Worm (Caenorhabditis elegans) whole organism, L4 larva: Measurements from ENCODE around the gene fbxa-96.

Source experiments
- F10B5.3 ChIP-seq: sonication (generic microtip); optimal IDR thresholded peaks from 2 replicates; lab custom pipeline; 2016; ENCODE audit warnings: mild to moderate bottlenecking, missing genetic modification characterization, missing compliant biosample characterization
- F49E8.2 ChIP-seq: sonication (generic microtip); optimal IDR thresholded peaks from 2 replicates; lab custom pipeline; 2016; ENCODE audit warnings: missing compliant biosample characterization, mild to moderate bottlenecking, missing genetic modification characterization, borderline replicate concordance
- T20F7.1 ChIP-seq: fragments of 200-800 bp; sonication (Bioruptor generic); optimal IDR thresholded peaks from 2 replicates; lab custom pipeline; 2018; ENCODE audit warnings: mild to moderate bottlenecking, missing genetic modification characterization, missing compliant biosample characterization
- T26A8.4 ChIP-seq: fragments of 200-800 bp; sonication (Bioruptor generic); IDR thresholded peaks from 2 replicates; pipeline ENCODE4 v1.3.6; 2022; ENCODE audit warnings: missing genetic modification characterization, missing compliant biosample characterization
- ZK337.2 ChIP-seq: fragments of 200-800 bp; sonication (Bioruptor generic); IDR thresholded peaks from 2 replicates; pipeline ENCODE4 v1.3.6; 2022; ENCODE audit warnings: missing genetic modification reagents, missing genetic modification characterization, missing compliant biosample characterization
- aha-1 ChIP-seq: fragments of 150-350 bp; peaks from one replicate; lab custom pipeline; 2014; ENCODE audit warnings: missing biosample characterization, missing genetic modification characterization
- ceh-44 ChIP-seq: fragments of 200-800 bp; sonication (Bioruptor generic); IDR thresholded peaks from 2 replicates; pipeline ENCODE4 v1.3.6; 2022; ENCODE audit warnings: missing genetic modification reagents, missing genetic modification characterization, missing compliant biosample characterization
- ceh-62 ChIP-seq: sonication (generic microtip); optimal IDR thresholded peaks from 2 replicates; lab custom pipeline; 2017; ENCODE audit warnings: missing biosample characterization, missing genetic modification characterization
- ces-1 ChIP-seq: fragments of 150-350 bp; sonication (generic microtip); optimal IDR thresholded peaks from 4 replicates; lab custom pipeline; 2014; ENCODE audit warnings: missing biosample characterization, missing genetic modification reagents, missing genetic modification characterization
- cey-2 ChIP-seq: sonication (generic microtip); optimal IDR thresholded peaks from 3 replicates; lab custom pipeline; 2017; ENCODE audit warnings: missing genetic modification characterization, mild to moderate bottlenecking, missing compliant biosample characterization, antibody characterized with exemption, borderline replicate concordance; ENCODE audit not compliant: insufficient read depth
- daf-16 ChIP-seq, 3 experiments: sonication (generic microtip); optimal IDR thresholded peaks; 2 replicates each; lab custom pipeline; 2016 to 2017; ENCODE audit warnings: missing genetic modification characterization in 3 of 3, missing genetic modification reagents in 3 of 3, mild to moderate bottlenecking in 2 of 3, missing compliant biosample characterization in 2 of 3, missing biosample characterization in 1 of 3, moderate library complexity in 1 of 3
- dmd-6 ChIP-seq: fragments of 200-800 bp; sonication (Bioruptor generic); IDR thresholded peaks from 2 replicates; pipeline ENCODE4 v1.3.6; 2022; ENCODE audit warnings: missing genetic modification reagents, missing genetic modification characterization, missing compliant biosample characterization
- dmd-8 ChIP-seq: fragments of 200-800 bp; sonication (Bioruptor generic); IDR thresholded peaks from 2 replicates; pipeline ENCODE4 v1.3.6; 2022; ENCODE audit warnings: missing genetic modification characterization, missing compliant biosample characterization
- duxl-1 ChIP-seq: sonication (generic microtip); optimal IDR thresholded peaks from 2 replicates; lab custom pipeline; 2016; ENCODE audit warnings: mild to moderate bottlenecking, missing genetic modification characterization, moderate library complexity, missing compliant biosample characterization; ENCODE audit not compliant: poor library complexity
- egl-27 ChIP-seq: sonication (generic microtip); optimal IDR thresholded peaks from 3 replicates; lab custom pipeline; 2017; ENCODE audit warnings: missing biosample characterization, missing genetic modification reagents, missing genetic modification characterization
- fkh-10 ChIP-seq: fragments of 150-350 bp; optimal IDR thresholded peaks from 2 replicates; lab custom pipeline; 2014; ENCODE audit warnings: missing biosample characterization, missing genetic modification reagents, missing genetic modification characterization
- fos-1 ChIP-seq: fragments of 150-350 bp; optimal IDR thresholded peaks from 2 replicates; lab custom pipeline; 2014; ENCODE audit warnings: missing biosample characterization, missing genetic modification characterization
- hlh-11 ChIP-seq: fragments of 200-800 bp; sonication (Bioruptor generic); optimal IDR thresholded peaks from 2 replicates; lab custom pipeline; 2018; ENCODE audit warnings: mild to moderate bottlenecking, missing genetic modification characterization, missing compliant biosample characterization
- hlh-30 ChIP-seq: sonication (generic microtip); optimal IDR thresholded peaks from 2 replicates; lab custom pipeline; 2017; ENCODE audit warnings: antibody characterized with exemption, mild to moderate bottlenecking, missing genetic modification characterization, missing compliant biosample characterization; ENCODE audit not compliant: insufficient read depth
- hmg-1.1 ChIP-seq: fragments of 200-800 bp; sonication (Bioruptor generic); IDR thresholded peaks from 2 replicates; pipeline ENCODE4 v1.3.6; 2022; ENCODE audit warnings: missing genetic modification reagents, missing genetic modification characterization, missing compliant biosample characterization
- lim-7 ChIP-seq: fragments of 200-800 bp; sonication (Bioruptor generic); IDR thresholded peaks from 2 replicates; pipeline ENCODE4 v1.3.6; 2022; ENCODE audit warnings: missing genetic modification characterization, missing compliant biosample characterization
- lin-38 ChIP-seq: fragments of 200-800 bp; sonication (Bioruptor generic); IDR thresholded peaks from 2 replicates; pipeline ENCODE4 v1.3.6; 2022; ENCODE audit warnings: missing genetic modification reagents, missing genetic modification characterization, missing compliant biosample characterization
- lir-3 ChIP-seq: sonication (generic microtip); optimal IDR thresholded peaks from 2 replicates; lab custom pipeline; 2016; ENCODE audit warnings: mild to moderate bottlenecking, missing genetic modification characterization, missing compliant biosample characterization
- mdl-1 ChIP-seq, 2 experiments: fragments of 150-350 bp in 1 of 2; sonication (generic microtip) in 1 of 2; optimal IDR thresholded peaks; 2 replicates each; lab custom pipeline; 2014 to 2017; ENCODE audit warnings: missing biosample characterization in 2 of 2, missing genetic modification characterization in 2 of 2
- mes-2 ChIP-seq: sonication (generic microtip); optimal IDR thresholded peaks from 2 replicates; lab custom pipeline; 2016; ENCODE audit warnings: missing genotype, mild to moderate bottlenecking, missing genetic modification characterization, missing compliant biosample characterization; ENCODE audit not compliant: poor library complexity, severe bottlenecking
- nhr-10 ChIP-seq: fragments of 150-350 bp; optimal IDR thresholded peaks from 2 replicates; lab custom pipeline; 2014; ENCODE audit warnings: missing biosample characterization, missing genetic modification characterization
- nhr-11 ChIP-seq: fragments of 150-350 bp; optimal IDR thresholded peaks from 2 replicates; lab custom pipeline; 2014; ENCODE audit warnings: missing biosample characterization, missing genetic modification characterization
- nhr-41 ChIP-seq: fragments of 200-800 bp; sonication (Bioruptor generic); IDR thresholded peaks from 2 replicates; pipeline ENCODE4 v1.3.6; 2022; ENCODE audit warnings: missing genetic modification reagents, missing genetic modification characterization, missing compliant biosample characterization
- nhr-42 ChIP-seq: fragments of 200-800 bp; sonication (Bioruptor generic); IDR thresholded peaks from 2 replicates; pipeline ENCODE4 v1.3.6; 2022; ENCODE audit warnings: missing genetic modification characterization, missing compliant biosample characterization
- nhr-48 ChIP-seq: sonication (generic microtip); optimal IDR thresholded peaks from 2 replicates; lab custom pipeline; 2016; ENCODE audit warnings: mild to moderate bottlenecking, missing genetic modification characterization, missing compliant biosample characterization
- nhr-77 ChIP-seq: fragments of 150-350 bp; optimal IDR thresholded peaks from 2 replicates; lab custom pipeline; 2014; ENCODE audit warnings: missing biosample characterization, missing genetic modification characterization
- pqm-1 ChIP-seq: sonication (generic microtip); optimal IDR thresholded peaks from 2 replicates; lab custom pipeline; 2017; ENCODE audit warnings: missing biosample characterization, missing genetic modification characterization
- saeg-2 ChIP-seq: fragments of 200-800 bp; sonication (Bioruptor generic); IDR thresholded peaks from 2 replicates; pipeline ENCODE4 v1.3.6; 2022; ENCODE audit warnings: missing genetic modification reagents, missing genetic modification characterization, missing compliant biosample characterization
- set-16 ChIP-seq: fragments of 200-800 bp; sonication (Bioruptor generic); IDR thresholded peaks from 2 replicates; pipeline ENCODE4 v1.3.6; 2022; ENCODE audit warnings: missing genetic modification reagents, missing genetic modification characterization, missing compliant biosample characterization
- spr-1 ChIP-seq: sonication (generic microtip); optimal IDR thresholded peaks from 2 replicates; lab custom pipeline; 2016; ENCODE audit warnings: mild to moderate bottlenecking, missing genetic modification characterization, missing compliant biosample characterization
- unc-130 ChIP-seq: sonication (generic microtip); optimal IDR thresholded peaks from 2 replicates; lab custom pipeline; 2016; ENCODE audit warnings: missing genetic modification reagents, missing genetic modification characterization, missing compliant biosample characterization
- unc-62 ChIP-seq, 3 experiments: fragments of 150-350 bp in 1 of 3; sonication (generic microtip); optimal IDR thresholded peaks in 2 of 3; peaks in 1 of 3; 1 replicate in 1 of 3; 2 replicates in 2 of 3; lab custom pipeline; 2014 to 2017; ENCODE audit warnings: missing biosample characterization in 3 of 3, missing genetic modification characterization in 3 of 3, missing genetic modification reagents in 3 of 3, missing genotype in 1 of 3
- zfp-3 ChIP-seq: fragments of 200-800 bp; sonication (Bioruptor generic); conservative IDR thresholded peaks from 2 replicates; pipeline ENCODE4 v1.3.6; 2022; ENCODE audit warnings: missing genetic modification reagents, missing genetic modification characterization, missing compliant biosample characterization
- zip-11 ChIP-seq: fragments of 200-800 bp; sonication (Bioruptor generic); IDR thresholded peaks from 2 replicates; pipeline ENCODE4 v1.3.6; 2022; ENCODE audit warnings: missing genetic modification characterization, missing compliant biosample characterization
- ztf-7 ChIP-seq: fragments of 150-350 bp; optimal IDR thresholded peaks from 2 replicates; lab custom pipeline; 2014; ENCODE audit warnings: missing biosample characterization, missing genetic modification characterization

The fbxa-96 gene

DNA sequence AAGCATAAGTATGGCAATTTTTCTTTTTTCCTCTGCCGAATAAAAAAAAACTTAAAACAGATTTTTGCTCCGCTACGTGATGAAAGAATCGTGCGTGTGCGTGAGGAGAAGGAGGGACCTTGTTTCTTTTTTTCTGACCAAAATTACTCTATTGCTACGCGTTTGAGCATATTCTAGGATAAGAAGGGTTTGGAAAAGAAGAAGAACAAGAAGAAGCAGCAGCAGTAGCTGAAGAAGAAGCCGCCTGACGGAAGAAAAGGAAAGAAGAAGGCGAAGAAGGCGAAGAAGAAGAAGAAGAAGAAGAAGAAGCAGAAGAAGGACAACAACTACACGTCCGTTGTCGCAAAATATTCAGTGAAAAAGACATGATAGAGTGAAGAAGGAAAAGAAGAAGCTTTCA lies 44.1 kb downstream of the fbxa-96 start:
- TF ChIP-seq zfp-3 (no peak), set-16 (GFP tag; lab: Robert Waterston, UW) (peak; percentile 36; the same call in 1 of the 2 replicates), fkh-10 (GFP tag; lab: Kevin White, UChicago) (peak; percentile 74)

DNA sequence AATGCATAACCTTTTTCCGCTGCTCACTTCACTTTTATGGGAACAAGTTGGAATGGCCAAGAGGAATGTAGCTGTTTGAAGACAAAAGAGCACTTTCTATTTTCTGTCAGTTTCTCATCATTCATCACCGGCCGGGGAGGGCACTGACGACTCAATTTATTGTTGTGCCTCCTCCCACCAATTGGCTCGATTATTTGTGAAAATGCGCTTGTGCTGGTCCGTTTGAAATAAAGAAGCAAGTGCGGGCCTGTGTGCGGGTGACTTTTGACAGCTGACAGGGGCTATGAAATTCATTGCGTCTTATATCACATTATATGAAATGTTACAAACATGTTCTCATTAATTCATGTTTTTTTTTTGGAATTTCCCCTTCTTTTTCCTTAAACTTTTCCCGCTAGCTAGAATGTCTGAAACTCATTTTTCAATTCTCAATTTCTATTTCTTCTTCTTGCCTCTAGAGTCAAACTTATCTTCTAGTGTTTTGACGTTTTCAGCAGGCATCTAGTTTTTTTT lies 46.2 kb downstream of the fbxa-96 start:
- no peak for TF ChIP-seq ceh-44 (GFP tag; lab: Robert Waterston, UW)
- TF ChIP-seq mdl-1 (tag; optimal IDR thresholded peaks at IDR 0.05; lab: Kevin White, UChicago): no peak
- peak; percentile 29 for TF ChIP-seq hlh-11 (tag; lab: Kevin White, UChicago)
- TF ChIP-seq daf-16 (GFP tag; optimal IDR thresholded peaks at IDR 0.05; lab: Kevin White, UChicago): peak in 1 of 2 experiments; percentile 21
- no peak for TF ChIP-seq daf-16 (tag; optimal IDR thresholded peaks at IDR 0.05; lab: Kevin White, UChicago)
- peak in 1 of 2 experiments; percentile 94 for TF ChIP-seq unc-62 (GFP tag; optimal IDR thresholded peaks at IDR 0.05 in 1 of 2; lab: Kevin White, UChicago)
- no peak for TF ChIP-seq unc-62 (tag; optimal IDR thresholded peaks at IDR 0.05; lab: Kevin White, UChicago)

DNA sequence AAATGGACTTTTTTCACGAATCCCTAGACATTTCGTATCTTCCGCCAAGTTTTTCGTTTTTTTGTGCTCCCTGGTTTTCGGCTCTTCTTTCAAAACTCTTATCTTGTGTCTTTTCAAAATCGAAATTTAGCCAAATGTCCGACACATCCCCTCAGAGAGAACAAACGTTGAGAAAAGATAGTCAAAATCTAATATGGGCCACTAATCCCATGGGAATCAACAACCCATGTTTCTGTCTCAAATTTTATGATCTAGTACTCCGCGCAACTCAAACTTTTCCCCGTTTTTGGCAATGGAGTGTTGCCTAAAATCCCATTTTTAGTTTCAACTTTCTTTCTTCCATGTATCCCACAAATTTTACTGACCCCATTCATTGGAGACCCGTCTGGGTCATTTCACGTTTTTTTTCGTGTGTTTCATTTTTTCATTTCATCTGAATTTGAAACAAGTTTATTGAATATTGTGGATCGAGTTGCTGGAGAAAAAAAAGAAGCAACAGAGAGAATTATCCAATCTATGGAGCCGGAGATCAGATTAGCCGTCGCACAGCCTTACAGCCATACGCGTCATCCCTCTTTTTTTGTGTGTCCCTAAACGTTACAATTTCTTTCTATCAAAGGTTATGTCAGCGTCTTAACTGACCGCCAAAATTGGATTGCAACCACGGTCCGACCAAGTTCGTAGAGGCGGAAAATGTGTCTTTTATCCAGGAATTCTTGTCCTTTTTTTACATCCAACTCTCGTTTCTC lies 48.5 kb downstream of the fbxa-96 start:
- TF ChIP-seq cey-2 (tag; lab: Kevin White, UChicago): no peak
- no peak for TF ChIP-seq ceh-44 (GFP tag; lab: Robert Waterston, UW)
- peak; percentile 49 for TF ChIP-seq fkh-10 (GFP tag; lab: Kevin White, UChicago)
- no peak for TF ChIP-seq hlh-30 (tag; lab: Kevin White, UChicago)
- no peak for TF ChIP-seq nhr-10 (tag; lab: Kevin White, UChicago)
- TF ChIP-seq fos-1: no peak
- TF ChIP-seq ztf-7: no peak
- TF ChIP-seq lim-7 (GFP tag; lab: Robert Waterston, UW): no peak
- TF ChIP-seq nhr-41 (GFP tag; lab: Robert Waterston, UW): no peak
- TF ChIP-seq ces-1: peak; percentile 65
- TF ChIP-seq hmg-1.1 (GFP tag; lab: Robert Waterston, UW): no peak
- no peak for TF ChIP-seq zip-11 (GFP tag; lab: Robert Waterston, UW)
- no peak for TF ChIP-seq T26A8.4 (GFP tag; lab: Robert Waterston, UW)
- TF ChIP-seq egl-27: no peak
- no peak for TF ChIP-seq nhr-77 (tag; lab: Kevin White, UChicago)
- no peak for TF ChIP-seq F49E8.2 (tag; lab: Kevin White, UChicago)
- peak; percentile 38 for TF ChIP-seq aha-1 (tag; lab: Kevin White, UChicago)
- no peak for TF ChIP-seq nhr-42 (GFP tag; lab: Robert Waterston, UW)
- TF ChIP-seq unc-62 (GFP tag; optimal IDR thresholded peaks at IDR 0.05 in 1 of 2; lab: Kevin White, UChicago): peak in 1 of 2 experiments; percentile 94
- TF ChIP-seq unc-62 (tag; optimal IDR thresholded peaks at IDR 0.05; lab: Kevin White, UChicago): no peak
- TF ChIP-seq unc-130 (GFP tag; lab: Kevin White, UChicago): no peak
- TF ChIP-seq ZK337.2: no peak
- no peak for TF ChIP-seq spr-1
- no peak for TF ChIP-seq lir-3 (tag; lab: Kevin White, UChicago)
- no peak for TF ChIP-seq dmd-8 (GFP tag; lab: Robert Waterston, UW)
- TF ChIP-seq nhr-48 (tag; lab: Kevin White, UChicago): no peak
- no peak for TF ChIP-seq saeg-2 (GFP tag; lab: Robert Waterston, UW)
- no peak for TF ChIP-seq pqm-1 (tag; lab: Kevin White, UChicago)
- TF ChIP-seq F10B5.3 (tag; lab: Kevin White, UChicago): no peak
- TF ChIP-seq mes-2 (tag; lab: Kevin White, UChicago): no peak
- no peak for TF ChIP-seq ceh-62 (tag; lab: Kevin White, UChicago)
- no peak for TF ChIP-seq T20F7.1
- no peak for TF ChIP-seq duxl-1 (tag; lab: Kevin White, UChicago)
- TF ChIP-seq nhr-11 (tag; lab: Kevin White, UChicago): no peak
- TF ChIP-seq dmd-6: no peak
- TF ChIP-seq lin-38 (GFP tag; lab: Robert Waterston, UW): no peak
